Worm (Caenorhabditis elegans) whole organism, late embryonic: ENCODE data around the gene str-103.

Experiments used
- ama-1 ChIP-seq: fragments of 150-350 bp; optimal IDR thresholded peaks from 2 replicates; lab custom pipeline; 2014
- dve-1 ChIP-seq: sonication (generic microtip); optimal IDR thresholded peaks from 2 replicates; lab custom pipeline; 2017; ENCODE audit warnings: antibody characterized with exemption, mild to moderate bottlenecking, missing genetic modification characterization, missing compliant biosample characterization
- ets-4 ChIP-seq: sonication (generic microtip); optimal IDR thresholded peaks from 2 replicates; lab custom pipeline; 2016; ENCODE audit warnings: missing genetic modification characterization, missing compliant biosample characterization
- hlh-8 ChIP-seq: sonication (generic microtip); optimal IDR thresholded peaks from 2 replicates; lab custom pipeline; 2016; ENCODE audit warnings: missing genotype, missing genetic modification characterization, missing compliant biosample characterization
- nhr-11 ChIP-seq: fragments of 150-350 bp; optimal IDR thresholded peaks from 2 replicates; lab custom pipeline; 2014; ENCODE audit warnings: missing biosample characterization, missing genetic modification characterization
- pha-4 ChIP-seq: fragments of 150-350 bp; optimal IDR thresholded peaks from 2 replicates; lab custom pipeline; 2018; ENCODE audit warnings: missing biosample characterization, missing genetic modification reagents, missing genetic modification characterization

- TF ChIP-seq hlh-8 (tag; lab: Kevin White, UChicago), result no peak
- no peak for TF ChIP-seq ama-1 (lab: Kevin White, UChicago)
- TF ChIP-seq pha-4 (tag; lab: Kevin White, UChicago), result no peak
- no peak for TF ChIP-seq nhr-11 (tag; lab: Kevin White, UChicago)
- TF ChIP-seq ets-4 (tag; lab: Kevin White, UChicago), result no peak
- no peak for TF ChIP-seq dve-1
These were observed 39.9 kb upstream of the str-103 start, which contains the start of gene str-99 for ce11 chrV:16158391-16158790.
